Fruit fly (Drosophila melanogaster) whole organism, embryonic: Measurements from ENCODE around the gene Pgm1.

Source experiments
- B-H1 ChIP-seq: fragments of 200-800 bp; sonication (Bioruptor generic); IDR thresholded peaks from 3 replicates; pipeline ENCODE4 v1.3.6; 2022; ENCODE audit warnings: missing biosample characterization, missing genetic modification characterization
- CG11504 ChIP-seq: fragments of 200-800 bp; sonication (Bioruptor generic); optimal IDR thresholded peaks from 3 replicates; lab custom pipeline; 2019; ENCODE audit warnings: missing biosample characterization, mild to moderate bottlenecking, missing genetic modification characterization, moderate library complexity
- CG12155 ChIP-seq: fragments of 200-800 bp; sonication (Bioruptor generic); optimal IDR thresholded peaks from 3 replicates; lab custom pipeline; 2016; ENCODE audit warnings: missing biosample characterization, missing genetic modification characterization
- CG12299 ChIP-seq: fragments of 200-800 bp; sonication (Bioruptor generic); optimal IDR thresholded peaks from 2 replicates; lab custom pipeline; 2018; ENCODE audit warnings: missing biosample characterization, mild to moderate bottlenecking, missing genetic modification characterization
- CG1233 ChIP-seq: fragments of 200-800 bp; sonication (Bioruptor generic); optimal IDR thresholded peaks from 4 replicates; lab custom pipeline; 2018; ENCODE audit warnings: missing biosample characterization, mild to moderate bottlenecking, missing genetic modification characterization
- CG15479 ChIP-seq: fragments of 200-800 bp; sonication (Bioruptor generic); optimal IDR thresholded peaks from 3 replicates; lab custom pipeline; 2019; ENCODE audit warnings: missing biosample characterization, mild to moderate bottlenecking, missing genetic modification characterization, moderate library complexity
- CG2678 ChIP-seq: fragments of 200-800 bp; sonication (Bioruptor generic); optimal IDR thresholded peaks from 3 replicates; lab custom pipeline; 2019; ENCODE audit warnings: missing biosample characterization, mild to moderate bottlenecking, missing genetic modification characterization, moderate library complexity
- CG31365 ChIP-seq: fragments of 200-800 bp; sonication (Bioruptor generic); optimal IDR thresholded peaks from 2 replicates; lab custom pipeline; 2018; ENCODE audit warnings: missing biosample characterization, mild to moderate bottlenecking, missing genetic modification characterization
- CG31441 ChIP-seq: fragments of 200-800 bp; sonication (Bioruptor generic); IDR thresholded peaks from 2 replicates; pipeline ENCODE4 v1.3.6; 2022; ENCODE audit warnings: missing biosample characterization, missing genetic modification characterization
- CG32532 ChIP-seq: fragments of 200-800 bp; sonication (Bioruptor generic); IDR thresholded peaks from 2 replicates; pipeline ENCODE4 v1.3.6; 2022; ENCODE audit warnings: missing biosample characterization, missing genetic modification characterization
- CG33557 ChIP-seq: fragments of 200-800 bp; sonication (Bioruptor generic); optimal IDR thresholded peaks from 2 replicates; lab custom pipeline; 2019; ENCODE audit warnings: missing biosample characterization, mild to moderate bottlenecking, missing genetic modification characterization, moderate library complexity
- CG3407 ChIP-seq: fragments of 200-800 bp; sonication (Bioruptor generic); optimal IDR thresholded peaks from 2 replicates; lab custom pipeline; 2018; ENCODE audit warnings: missing biosample characterization, mild to moderate bottlenecking, missing genetic modification characterization
- CG3838 ChIP-seq: fragments of 200-800 bp; sonication (Bioruptor generic); optimal IDR thresholded peaks from 3 replicates; lab custom pipeline; 2016; ENCODE audit warnings: missing biosample characterization, missing genetic modification characterization
- CG5180 ChIP-seq: fragments of 200-800 bp; sonication (Bioruptor generic); optimal IDR thresholded peaks from 3 replicates; lab custom pipeline; 2017; ENCODE audit warnings: missing biosample characterization, missing genetic modification characterization, mild to moderate bottlenecking, moderate library complexity, missing genetic modification reagents
- CG6813 ChIP-seq: fragments of 200-800 bp; sonication (Bioruptor generic); optimal IDR thresholded peaks from 2 replicates; lab custom pipeline; 2017; ENCODE audit warnings: missing biosample characterization, missing genetic modification characterization, mild to moderate bottlenecking, moderate library complexity, missing genetic modification reagents
- CG7556 ChIP-seq: fragments of 200-800 bp; sonication (Bioruptor generic); optimal IDR thresholded peaks from 2 replicates; lab custom pipeline; 2017; ENCODE audit warnings: missing biosample characterization, mild to moderate bottlenecking, missing genetic modification characterization
- CG8359 ChIP-seq: fragments of 200-800 bp; sonication (Bioruptor generic); optimal IDR thresholded peaks from 2 replicates; lab custom pipeline; 2017; ENCODE audit warnings: missing biosample characterization, mild to moderate bottlenecking, missing genetic modification characterization, borderline replicate concordance
- CG8924 ChIP-seq: fragments of 200-800 bp; optimal IDR thresholded peaks from 3 replicates; lab custom pipeline; 2019; ENCODE audit warnings: missing biosample characterization, mild to moderate bottlenecking, missing genetic modification characterization, moderate library complexity
- CG9932 ChIP-seq: fragments of 200-800 bp; sonication (Bioruptor generic); IDR thresholded peaks from 2 replicates; pipeline ENCODE4 v1.3.6; 2022; ENCODE audit warnings: missing biosample characterization, missing genetic modification characterization
- CoRest ChIP-seq: fragments of 200-800 bp; sonication (Bioruptor generic); optimal IDR thresholded peaks from 3 replicates; lab custom pipeline; 2018; ENCODE audit warnings: missing biosample characterization, mild to moderate bottlenecking, missing genetic modification characterization, moderate library complexity
- Drgx ChIP-seq: fragments of 200-800 bp; sonication (Bioruptor generic); IDR thresholded peaks from 2 replicates; pipeline ENCODE4 v1.3.6; 2022; ENCODE audit warnings: missing biosample characterization, missing genetic modification characterization
- Gug ChIP-seq: fragments of 200-800 bp; sonication (Bioruptor generic); IDR thresholded peaks from 4 replicates; pipeline ENCODE4 v1.3.6; 2022; ENCODE audit warnings: missing biosample characterization, missing genetic modification characterization
- Hr51 ChIP-seq, 2 experiments: fragments of 200-800 bp; sonication (Bioruptor generic); optimal IDR thresholded peaks; 2 replicates in 1 of 2; 3 replicates in 1 of 2; lab custom pipeline; 2016 to 2018; ENCODE audit warnings: missing biosample characterization in 2 of 2, missing genetic modification characterization in 2 of 2, mild to moderate bottlenecking in 1 of 2, moderate library complexity in 1 of 2
- Med ChIP-seq: fragments of 200-800 bp; sonication (Bioruptor generic); peaks from one replicate; lab custom pipeline; 2016; ENCODE audit warnings: missing biosample characterization, missing genetic modification characterization, mild to moderate bottlenecking, inconsistent platforms, moderate library complexity
- Mes4 ChIP-seq: fragments of 200-800 bp; sonication (Bioruptor generic); optimal IDR thresholded peaks from 2 replicates; lab custom pipeline; 2016; ENCODE audit warnings: missing biosample characterization, missing genetic modification characterization
- Rx ChIP-seq: fragments of 200-800 bp; sonication (Bioruptor generic); IDR thresholded peaks from 2 replicates; pipeline ENCODE4 v1.3.6; 2022; ENCODE audit warnings: missing biosample characterization, missing genetic modification characterization
- Spps ChIP-seq: fragments of 200-800 bp; sonication (Bioruptor generic); optimal IDR thresholded peaks from 2 replicates; lab custom pipeline; 2018; ENCODE audit warnings: missing biosample characterization, mild to moderate bottlenecking, missing genetic modification characterization
- Stat92E ChIP-seq, 3 experiments: fragments of >200 bp in 2 of 3; fragments of 200-800 bp in 1 of 3; sonication (Bioruptor generic) in 1 of 3; optimal IDR thresholded peaks; 2 replicates each; lab custom pipeline; 2017 to 2019; ENCODE audit warnings: missing biosample characterization in 3 of 3, missing genetic modification characterization in 3 of 3, mild to moderate bottlenecking in 1 of 3, moderate library complexity in 1 of 3
- TFAM ChIP-seq: fragments of 200-800 bp; sonication (Bioruptor generic); optimal IDR thresholded peaks from 2 replicates; lab custom pipeline; 2017; ENCODE audit warnings: missing biosample characterization, missing genetic modification characterization, inconsistent platforms
- Trl ChIP-seq, 3 experiments: fragments of >200 bp in 2 of 3; fragments of 200-800 bp in 1 of 3; sonication (Bioruptor generic) in 1 of 3; optimal IDR thresholded peaks; 2 replicates in 1 of 3; 3 replicates in 2 of 3; lab custom pipeline; 2016 to 2017; ENCODE audit warnings: missing biosample characterization in 1 of 3, missing genetic modification characterization in 1 of 3
- abd-A ChIP-seq: fragments of 200-800 bp; sonication (Bioruptor generic); optimal IDR thresholded peaks from 3 replicates; lab custom pipeline; 2019; ENCODE audit warnings: missing biosample characterization, mild to moderate bottlenecking, missing genetic modification characterization, moderate library complexity
- ap ChIP-seq: fragments of 200-800 bp; sonication (Bioruptor generic); IDR thresholded peaks from 2 replicates; pipeline ENCODE4 v1.3.6; 2022; ENCODE audit warnings: missing biosample characterization, missing genetic modification characterization
- bsh ChIP-seq, 2 experiments: fragments of 200-800 bp; sonication (Bioruptor generic); optimal IDR thresholded peaks; 2 replicates each; lab custom pipeline; 2017 to 2018; ENCODE audit warnings: mild to moderate bottlenecking in 2 of 2, missing biosample characterization in 2 of 2, missing genetic modification characterization in 2 of 2, moderate library complexity in 1 of 2
- fd96Cb ChIP-seq: fragments of 200-800 bp; sonication (Bioruptor generic); optimal IDR thresholded peaks from 2 replicates; lab custom pipeline; 2018; ENCODE audit warnings: missing biosample characterization, mild to moderate bottlenecking, missing genetic modification characterization, moderate library complexity
- gem ChIP-seq: fragments of 200-800 bp; sonication (Bioruptor generic); optimal IDR thresholded peaks from 2 replicates; lab custom pipeline; 2019; ENCODE audit warnings: missing biosample characterization, mild to moderate bottlenecking, missing genetic modification characterization, moderate library complexity
- grau ChIP-seq: fragments of 200-800 bp; optimal IDR thresholded peaks from 3 replicates; lab custom pipeline; 2019; ENCODE audit warnings: missing biosample characterization, mild to moderate bottlenecking, missing genetic modification characterization, moderate library complexity
- h ChIP-seq: fragments of >200 bp; optimal IDR thresholded peaks from 2 replicates; lab custom pipeline; 2017
- kni ChIP-seq: fragments of 200-800 bp; sonication (Bioruptor generic); optimal IDR thresholded peaks from 3 replicates; lab custom pipeline; 2017; ENCODE audit warnings: mild to moderate bottlenecking, missing biosample characterization, missing genetic modification reagents, missing genetic modification characterization
- luna ChIP-seq: fragments of 200-800 bp; sonication (Bioruptor generic); optimal IDR thresholded peaks from 2 replicates; lab custom pipeline; 2016; ENCODE audit warnings: missing biosample characterization, missing genetic modification characterization
- nom ChIP-seq: fragments of 200-800 bp; sonication (Bioruptor generic); optimal IDR thresholded peaks from 2 replicates; lab custom pipeline; 2017; ENCODE audit warnings: missing biosample characterization, missing genetic modification characterization, mild to moderate bottlenecking, moderate library complexity, missing genetic modification reagents
- odd ChIP-seq: fragments of 200-800 bp; sonication (Bioruptor generic); optimal IDR thresholded peaks from 2 replicates; lab custom pipeline; 2017; ENCODE audit warnings: missing biosample characterization, mild to moderate bottlenecking, missing genetic modification characterization
- sisA ChIP-seq: fragments of 200-800 bp; sonication (Bioruptor generic); IDR thresholded peaks from 2 replicates; pipeline ENCODE4 v1.3.6; 2022; ENCODE audit warnings: missing biosample characterization, missing genetic modification characterization
- ttk ChIP-seq: fragments of 200-800 bp; sonication (Bioruptor generic); IDR thresholded peaks from 2 replicates; pipeline ENCODE4 v2.1.2; 2022; ENCODE audit warnings: missing biosample characterization, missing genetic modification characterization
- usp ChIP-seq: fragments of >200 bp; optimal IDR thresholded peaks from 2 replicates; lab custom pipeline; 2017; ENCODE audit warnings: missing biosample characterization, missing genetic modification characterization
- wor ChIP-seq: fragments of 200-800 bp; sonication (Bioruptor generic); IDR thresholded peaks from 2 replicates; pipeline ENCODE4 v1.3.6; 2022; ENCODE audit warnings: missing biosample characterization, missing genetic modification characterization
- zen2 ChIP-seq: fragments of 200-800 bp; sonication (Bioruptor generic); IDR thresholded peaks from 3 replicates; pipeline ENCODE4 v1.3.6; 2022; ENCODE audit warnings: missing biosample characterization, missing genetic modification characterization; ENCODE audit not compliant: partially characterized antibody

The Pgm1 gene

dm6 chr3L:16177309-16177708, 49.0 kb upstream of the Pgm1 start:
- TF ChIP-seq CG6813 (GFP tag; lab: Kevin White, UChicago) (no peak), CG5180 (GFP tag; lab: Kevin White, UChicago) (no peak), Med (GFP tag; lab: Kevin White, UChicago) (peak; percentile 8), Trl (optimal IDR thresholded peaks at IDR 0.05; lab: Kevin White, UChicago) (peak in 1 of 2 experiments; percentile 7), Trl (GFP tag; optimal IDR thresholded peaks at IDR 0.05; lab: Kevin White, UChicago) (no peak), nom (GFP tag; lab: Kevin White, UChicago) (no peak)

dm6 chr3L:16176492-16176891, 48.2 kb upstream of the Pgm1 start:
- TF ChIP-seq CG31365, result no peak
- peak in 1 of 2 experiments; percentile 7 for TF ChIP-seq Hr51 (GFP tag; optimal IDR thresholded peaks at IDR 0.05; lab: Kevin White, UChicago)
- TF ChIP-seq CG32532, result no peak
- TF ChIP-seq luna, result no peak
- TF ChIP-seq CG8359, result no peak
- no peak for TF ChIP-seq Spps
- no peak for TF ChIP-seq CG9932 (GFP tag; lab: Robert Waterston, UW)
- TF ChIP-seq CG31441 (GFP tag; lab: Robert Waterston, UW), result no peak
- TF ChIP-seq CG3838 (GFP tag; lab: Kevin White, UChicago), result no peak
- TF ChIP-seq h (lab: Kevin White, UChicago), result no peak
- peak; percentile 5 for TF ChIP-seq CG7556 (GFP tag; lab: Kevin White, UChicago)
- no peak for TF ChIP-seq CG1233 (GFP tag; lab: Kevin White, UChicago)
- TF ChIP-seq gem, result peak; percentile 36
- no peak for TF ChIP-seq Rx (GFP tag; lab: Robert Waterston, UW)
- no peak for TF ChIP-seq Mes4 (GFP tag; lab: Kevin White, UChicago)
- TF ChIP-seq odd (GFP tag; lab: Kevin White, UChicago), result no peak
- peak in 1 of 2 experiments; percentile 3 for TF ChIP-seq bsh (GFP tag; optimal IDR thresholded peaks at IDR 0.05; lab: Kevin White, UChicago)
- TF ChIP-seq CG11504, result peak; percentile 14
- peak; percentile 26 for TF ChIP-seq CG2678
- no peak for TF ChIP-seq CG33557
- TF ChIP-seq abd-A (tag; lab: Kevin White, UChicago), result no peak
- no peak for TF ChIP-seq CG8924 (tag; lab: Kevin White, UChicago)
- no peak for TF ChIP-seq Drgx (GFP tag; lab: Robert Waterston, UW)
- no peak for TF ChIP-seq B-H1
- no peak for TF ChIP-seq zen2 (GFP tag; lab: Robert Waterston, UW)
- TF ChIP-seq ttk (GFP tag; lab: Robert Waterston, UW), result no peak
- no peak for TF ChIP-seq CG15479 (GFP tag; lab: Kevin White, UChicago)
- no peak for TF ChIP-seq ap
- no peak for TF ChIP-seq wor (GFP tag; lab: Robert Waterston, UW)
- TF ChIP-seq CoRest (tag; lab: Kevin White, UChicago), result peak; percentile 2
- TF ChIP-seq sisA (GFP tag; lab: Robert Waterston, UW), result no peak
- no peak for TF ChIP-seq Stat92E (GFP tag; optimal IDR thresholded peaks at IDR 0.05; lab: Kevin White, UChicago)
- no peak for TF ChIP-seq fd96Cb (tag; lab: Kevin White, UChicago)
- TF ChIP-seq grau (tag; lab: Kevin White, UChicago), result peak; percentile 18
- TF ChIP-seq CG12155 (GFP tag; lab: Kevin White, UChicago), result no peak
- TF ChIP-seq Gug (GFP tag; lab: Robert Waterston, UW), result no peak
- no peak for TF ChIP-seq TFAM (GFP tag; lab: Kevin White, UChicago)
- no peak for TF ChIP-seq kni (GFP tag; lab: Kevin White, UChicago)
- TF ChIP-seq CG12299, result no peak
- TF ChIP-seq CG3407 (GFP tag; lab: Kevin White, UChicago), result no peak
- TF ChIP-seq usp (GFP tag; lab: Kevin White, UChicago), result no peak
- TF ChIP-seq, all 482 proteins: peak for 8
